Fruit fly (Drosophila melanogaster): ENCODE results near the gene CG9119.
"Not testable (repeated sequence)": the region's sequence is repeated elsewhere in the genome, so short reads cannot be mapped to it uniquely, and the experiment has no call there.

CG9119 gene

DNA sequence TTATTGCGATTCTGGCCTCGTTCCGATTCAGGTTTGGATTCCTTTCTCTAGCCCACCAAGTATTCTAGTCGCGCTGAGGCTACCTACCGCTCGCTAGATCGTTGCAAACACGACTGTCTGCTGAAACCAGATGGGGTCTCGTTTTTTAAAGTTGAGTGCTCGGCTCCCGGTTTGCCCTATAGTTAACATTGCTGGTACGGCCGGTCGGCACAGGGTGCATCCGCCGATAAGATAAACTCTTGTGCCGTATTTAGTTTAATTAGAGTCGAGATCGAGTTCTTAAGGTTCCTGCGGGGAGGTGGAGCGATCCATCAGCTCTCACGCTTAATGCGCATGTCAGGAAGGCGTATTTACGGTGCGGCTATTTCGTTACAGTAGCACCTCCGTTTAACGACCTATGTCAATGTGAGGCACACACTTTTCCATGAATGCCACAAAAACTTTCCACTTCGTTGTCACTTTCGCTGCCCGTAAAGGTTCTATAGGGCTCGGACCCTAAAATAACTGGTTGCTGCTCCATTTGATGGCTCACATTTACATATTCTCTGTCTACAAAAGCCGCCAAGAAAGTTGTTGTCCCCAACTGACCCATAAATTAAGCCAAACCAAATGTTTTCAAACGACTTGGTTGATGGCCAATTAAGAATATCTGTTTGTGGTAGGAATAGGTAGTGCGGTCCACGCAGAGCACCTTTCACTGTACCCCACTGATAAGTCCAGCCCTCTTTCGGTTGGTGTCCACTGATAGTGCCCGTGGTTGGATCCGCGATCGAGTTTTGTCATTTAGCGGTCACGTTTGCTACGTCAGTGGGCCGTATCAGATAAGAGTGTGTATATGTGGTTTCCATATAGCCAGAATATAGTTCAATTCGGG is at the start of gene CG9119:
TSS of gene CG9119 (minus strand) at position 122 of the 874 bp plus-strand sequence.
- TF ChIP-seq Mnt (GFP tag; optimal IDR thresholded peaks at IDR 0.05): peak; percentile 22
- peak; percentile 9 for TF ChIP-seq Crg-1 (GFP tag; optimal IDR thresholded peaks at IDR 0.05)
- no peak for TF ChIP-seq bab1 (GFP tag; optimal IDR thresholded peaks at IDR 0.05)
- TF ChIP-seq CG7101 (tag; optimal IDR thresholded peaks at IDR 0.05): peak; percentile 63
- peak; percentile 79 for TF ChIP-seq CG11617 (GFP tag; optimal IDR thresholded peaks at IDR 0.05)
- peak; percentile 84 for TF ChIP-seq Hr96 (GFP tag; optimal IDR thresholded peaks at IDR 0.05)
- TF ChIP-seq ovo (GFP tag; optimal IDR thresholded peaks at IDR 0.05): no peak
- TF ChIP-seq cic (GFP tag; optimal IDR thresholded peaks at IDR 0.05): peak; percentile 11
- peak; percentile 72 for TF ChIP-seq CG33017 (tag; optimal IDR thresholded peaks at IDR 0.05)
- TF ChIP-seq cnc (optimal IDR thresholded peaks at IDR 0.05): no peak
- TF ChIP-seq CG5204 (GFP tag; optimal IDR thresholded peaks at IDR 0.05): peak; percentile 85
- TF ChIP-seq kay (GFP tag; ENCODE audit: borderline replicate concordance): no peak
- peak; percentile 55 for TF ChIP-seq pad (GFP tag; optimal IDR thresholded peaks at IDR 0.05)
- peak; percentile 77 for TF ChIP-seq CG7045 (GFP tag; optimal IDR thresholded peaks at IDR 0.05)
- peak; percentile 78 for TF ChIP-seq Clk (GFP tag; optimal IDR thresholded peaks at IDR 0.05)
- TF ChIP-seq CG14711 (tag; optimal IDR thresholded peaks at IDR 0.05): peak; percentile 24
- TF ChIP-seq toe (GFP tag; optimal IDR thresholded peaks at IDR 0.05): peak; percentile 70
- peak; percentile 44 for TF ChIP-seq tj (GFP tag; optimal IDR thresholded peaks at IDR 0.05)
- TF ChIP-seq CG1620 (GFP tag; optimal IDR thresholded peaks at IDR 0.05): no peak
- TF ChIP-seq CG12768 (GFP tag; optimal IDR thresholded peaks at IDR 0.05): peak; percentile 78

DNA sequence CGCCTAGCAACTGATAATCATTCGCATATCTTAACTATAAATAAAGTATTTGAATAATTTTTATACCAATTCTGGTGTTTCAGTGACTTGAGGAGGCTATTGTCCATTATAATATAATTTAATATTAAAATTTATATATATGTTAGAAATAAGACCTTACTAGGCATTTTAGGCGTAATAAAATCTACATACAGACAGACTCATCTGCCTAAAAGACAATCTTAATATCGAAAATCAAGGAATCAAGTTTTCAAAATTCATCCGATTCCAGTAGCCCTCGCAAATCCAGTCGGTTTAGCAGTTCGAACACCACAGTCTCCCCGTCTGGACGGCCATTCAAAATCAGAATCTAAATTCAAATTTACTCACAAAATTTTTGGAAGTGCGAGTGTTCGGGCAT is 47.1 kb upstream of the CG9119 start, which contains the start of the genes CG9130 and CG9133:
TSS of gene CG9130 (plus strand) at position 301 of the 400 bp plus-strand sequence.
TSS of gene CG9133 (plus strand) at position 301 of the 400 bp plus-strand sequence.
- TF ChIP-seq cic (GFP tag; optimal IDR thresholded peaks at IDR 0.05): no peak
- TF ChIP-seq CG11617 (GFP tag; optimal IDR thresholded peaks at IDR 0.05): no peak
- TF ChIP-seq CG33017 (tag; optimal IDR thresholded peaks at IDR 0.05): no peak
- TF ChIP-seq ovo (GFP tag; optimal IDR thresholded peaks at IDR 0.05): no peak
- no peak for TF ChIP-seq kay (GFP tag; ENCODE audit: borderline replicate concordance)
- no peak for TF ChIP-seq CG1620 (GFP tag; optimal IDR thresholded peaks at IDR 0.05)
- TF ChIP-seq Clk (GFP tag; optimal IDR thresholded peaks at IDR 0.05): no peak
- no peak for TF ChIP-seq pad (GFP tag; optimal IDR thresholded peaks at IDR 0.05)
- no peak for TF ChIP-seq CG5204 (GFP tag; optimal IDR thresholded peaks at IDR 0.05)

DNA sequence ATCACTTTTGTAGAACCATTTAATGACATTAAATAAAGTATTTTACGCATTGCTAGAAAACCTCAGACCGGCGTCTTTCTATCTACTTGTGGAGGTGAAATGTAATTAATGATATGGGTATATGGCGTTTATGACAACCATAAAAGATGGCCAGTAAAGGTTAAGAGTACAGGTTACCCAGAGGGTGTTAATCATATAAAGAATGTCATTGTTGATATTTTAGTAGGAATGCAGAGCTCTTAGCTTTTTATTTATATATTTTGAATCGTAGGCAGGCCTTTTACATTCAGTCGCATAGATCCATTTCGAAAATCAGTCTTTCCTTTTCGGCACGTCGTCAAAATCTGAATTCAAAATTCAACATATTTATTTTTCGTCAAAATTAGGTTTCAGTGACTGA is 45.8 kb upstream of the CG9119 start, which contains the start of gene Bfc:
TSS of gene Bfc (plus strand) at position 301 of the 400 bp plus-strand sequence.
- no peak for TF ChIP-seq CG11617 (GFP tag; optimal IDR thresholded peaks at IDR 0.05)
- no peak for TF ChIP-seq CG7045 (GFP tag; optimal IDR thresholded peaks at IDR 0.05)
- no peak for TF ChIP-seq tj (GFP tag; optimal IDR thresholded peaks at IDR 0.05)
- no peak for TF ChIP-seq CG33017 (tag; optimal IDR thresholded peaks at IDR 0.05)
- TF ChIP-seq Hr96 (GFP tag; optimal IDR thresholded peaks at IDR 0.05): no peak
- TF ChIP-seq cnc (optimal IDR thresholded peaks at IDR 0.05): no peak
- TF ChIP-seq CG14711 (tag; optimal IDR thresholded peaks at IDR 0.05): no peak

DNA sequence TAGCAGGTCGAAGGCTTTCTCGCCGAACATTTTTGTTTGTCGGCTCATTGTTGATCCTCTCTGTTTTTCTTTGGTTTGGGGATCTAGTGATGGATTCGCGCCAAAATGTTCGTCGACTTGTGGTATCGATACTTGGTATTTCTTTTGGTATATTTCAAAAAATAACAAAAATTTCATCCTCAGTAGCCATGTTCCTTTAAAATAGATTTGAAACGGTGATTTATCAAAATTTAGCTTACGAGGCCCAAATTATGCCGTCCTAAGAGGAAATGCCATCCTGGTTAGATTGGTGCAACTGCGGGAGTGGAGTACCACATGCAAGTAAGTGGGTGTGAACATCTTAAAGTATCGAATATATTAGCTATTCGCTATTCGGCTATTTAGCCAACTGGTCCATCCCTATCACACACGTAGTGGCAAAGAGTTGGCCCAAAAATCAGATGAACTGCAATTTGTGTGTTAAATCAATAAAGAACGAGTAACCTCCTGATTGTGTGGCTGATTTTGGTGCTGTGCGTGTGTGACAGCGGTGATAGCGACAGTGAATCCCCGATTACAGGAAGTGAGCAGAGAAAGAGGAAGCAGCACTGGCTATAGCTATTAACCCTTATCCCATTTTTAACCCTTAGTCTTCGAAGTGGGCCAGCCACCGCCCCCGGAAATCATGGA is 43.2 kb upstream of the CG9119 start, which contains the start of the genes Psf1 and Sac1:
TSS of gene Psf1 (minus strand) at position 51 of the 669 bp plus-strand sequence.
TSS of gene Sac1 (plus strand) at position 191 of the 669 bp plus-strand sequence.
- TF ChIP-seq CG11617 (GFP tag; optimal IDR thresholded peaks at IDR 0.05) (no peak), CG1620 (GFP tag; optimal IDR thresholded peaks at IDR 0.05) (peak; percentile 29), CG33017 (tag; optimal IDR thresholded peaks at IDR 0.05) (no peak), CG14711 (tag; optimal IDR thresholded peaks at IDR 0.05) (peak; percentile 19), toe (GFP tag; optimal IDR thresholded peaks at IDR 0.05) (peak; percentile 49), bab1 (GFP tag; optimal IDR thresholded peaks at IDR 0.05) (no peak), CG5204 (GFP tag; optimal IDR thresholded peaks at IDR 0.05) (peak; percentile 30), Hr96 (GFP tag; optimal IDR thresholded peaks at IDR 0.05) (peak; percentile 55), tj (GFP tag; optimal IDR thresholded peaks at IDR 0.05) (no peak), CG12768 (GFP tag; optimal IDR thresholded peaks at IDR 0.05) (no peak), Crg-1 (GFP tag; optimal IDR thresholded peaks at IDR 0.05) (no peak), CG7045 (GFP tag; optimal IDR thresholded peaks at IDR 0.05) (peak; percentile 5), Mnt (GFP tag; optimal IDR thresholded peaks at IDR 0.05) (peak; percentile 20), CG7101 (tag; optimal IDR thresholded peaks at IDR 0.05) (no peak), kay (GFP tag; ENCODE audit: borderline replicate concordance) (no peak)

DNA sequence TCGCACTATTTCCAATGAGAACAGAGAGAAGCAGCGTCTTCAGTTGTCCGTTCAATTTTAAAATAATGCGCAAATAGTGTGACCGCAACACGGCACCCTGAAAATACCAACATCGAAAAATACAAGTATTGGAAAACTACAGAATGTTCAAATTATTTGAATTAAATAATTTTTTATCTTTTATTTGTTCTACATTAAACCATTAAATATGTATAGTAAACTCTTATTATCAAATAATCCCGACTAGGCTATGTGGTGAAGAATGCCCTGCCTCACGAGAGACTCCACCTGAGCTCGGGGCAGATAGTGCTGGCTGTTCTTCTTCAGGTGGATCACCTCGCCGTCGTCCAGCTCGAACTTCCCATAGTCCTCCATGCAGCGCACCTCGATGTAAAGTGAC is 42.2 kb upstream of the CG9119 start, which contains the start of gene CG32318:
TSS of gene CG32318 (minus strand) at position 101 of the 400 bp plus-strand sequence.
- TF ChIP-seq cic, pad, CG5204 (GFP tag; optimal IDR thresholded peaks at IDR 0.05): not testable (repeated sequence)

DNA sequence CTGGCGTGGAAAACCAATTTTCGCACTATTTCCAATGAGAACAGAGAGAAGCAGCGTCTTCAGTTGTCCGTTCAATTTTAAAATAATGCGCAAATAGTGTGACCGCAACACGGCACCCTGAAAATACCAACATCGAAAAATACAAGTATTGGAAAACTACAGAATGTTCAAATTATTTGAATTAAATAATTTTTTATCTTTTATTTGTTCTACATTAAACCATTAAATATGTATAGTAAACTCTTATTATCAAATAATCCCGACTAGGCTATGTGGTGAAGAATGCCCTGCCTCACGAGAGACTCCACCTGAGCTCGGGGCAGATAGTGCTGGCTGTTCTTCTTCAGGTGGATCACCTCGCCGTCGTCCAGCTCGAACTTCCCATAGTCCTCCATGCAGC is 41.2 kb upstream of the CG9119 start, which contains the start of gene Klp61F:
TSS of gene Klp61F (minus strand) at position 101 of the 400 bp plus-strand sequence.
- TF ChIP-seq CG5204 (GFP tag; optimal IDR thresholded peaks at IDR 0.05); CG14711 (tag; optimal IDR thresholded peaks at IDR 0.05); kay (GFP tag; ENCODE audit: borderline replicate concordance): not testable (repeated sequence)

All from whole organism, adult.